Worm (Caenorhabditis elegans): ENCODE results near the gene efn-2.

ce11 chrIV:10546589-10547136 is 29.5 kb upstream of the efn-2 start, which contains the start of gene zim-1:
- TF ChIP-seq ama-1 (optimal IDR thresholded peaks at IDR 0.05) (no peak), unc-39 (tag; optimal IDR thresholded peaks at IDR 0.05) (no peak), mdl-1 (tag; optimal IDR thresholded peaks at IDR 0.05) (no peak), egl-27 (tag; optimal IDR thresholded peaks at IDR 0.05) (no peak), nhr-23 (tag; optimal IDR thresholded peaks at IDR 0.05) (no peak), daf-12 (tag; optimal IDR thresholded peaks at IDR 0.05) (no peak), nhr-11 (tag; optimal IDR thresholded peaks at IDR 0.05) (no peak), eor-1 (tag; optimal IDR thresholded peaks at IDR 0.05) (no peak), jun-1 (tag; optimal IDR thresholded peaks at IDR 0.05) (no peak), ZK546.5 (tag; optimal IDR thresholded peaks at IDR 0.05) (no peak), nhr-12 (tag; optimal IDR thresholded peaks at IDR 0.05) (no peak), elt-3 (tag; optimal IDR thresholded peaks at IDR 0.05) (no peak), R02D3.7 (tag; optimal IDR thresholded peaks at IDR 0.05) (no peak)

Measured in whole organism, L3 larva.